Worm (Caenorhabditis elegans) whole organism, young adult: ENCODE data around the gene C44B12.6.
A peak's percentile ranks its signal among the peaks of the same experiment; 100 is the strongest.

Experiments used
- B0019.2 ChIP-seq: fragments of 200-800 bp; sonication (Bioruptor generic); conservative IDR thresholded peaks from 2 replicates; pipeline ENCODE4 v1.3.6; 2022; ENCODE audit warnings: missing genetic modification reagents, missing genetic modification characterization, missing compliant biosample characterization
- B0035.1 ChIP-seq: sonication (generic microtip); optimal IDR thresholded peaks from 2 replicates; lab custom pipeline; 2016; ENCODE audit warnings: missing genetic modification characterization, mild to moderate bottlenecking, missing compliant biosample characterization, missing genotype, missing genetic modification reagents
- C06A6.2 ChIP-seq: fragments of 200-800 bp; sonication (Bioruptor generic); conservative IDR thresholded peaks from 2 replicates; pipeline ENCODE4 v1.3.6; 2022; ENCODE audit warnings: missing genetic modification characterization, missing compliant biosample characterization
- D2030.7 ChIP-seq: fragments of 200-800 bp; sonication (Bioruptor generic); IDR thresholded peaks from 2 replicates; pipeline ENCODE4 v1.3.6; 2022; ENCODE audit warnings: missing genetic modification reagents, missing genetic modification characterization, missing compliant biosample characterization
- F55B11.4 ChIP-seq: sonication (generic microtip); optimal IDR thresholded peaks from 2 replicates; lab custom pipeline; 2016; ENCODE audit warnings: missing compliant biosample characterization, missing genetic modification characterization, borderline replicate concordance; ENCODE audit not compliant: insufficient read depth
- T07F8.4 ChIP-seq: sonication (generic microtip); optimal IDR thresholded peaks from 2 replicates; lab custom pipeline; 2016; ENCODE audit warnings: mild to moderate bottlenecking, missing genetic modification characterization, moderate library complexity, missing compliant biosample characterization
- T26A5.8 ChIP-seq: sonication (generic microtip); optimal IDR thresholded peaks from 2 replicates; lab custom pipeline; 2016; ENCODE audit warnings: missing genetic modification characterization, missing compliant biosample characterization
- akir-1 ChIP-seq: fragments of 200-800 bp; sonication (Bioruptor generic); optimal IDR thresholded peaks from 2 replicates; lab custom pipeline; 2018; ENCODE audit warnings: mild to moderate bottlenecking, missing genetic modification characterization, moderate library complexity, missing compliant biosample characterization
- ama-1 ChIP-seq, 3 experiments: fragments of 150-350 bp in 1 of 3; sonication (generic microtip) in 2 of 3; optimal IDR thresholded peaks; 2 replicates each; lab custom pipeline; 2014 to 2018; ENCODE audit warnings: missing biosample characterization in 2 of 3, missing genetic modification characterization in 2 of 3, missing genetic modification reagents in 2 of 3
- aptf-3 ChIP-seq: fragments of 200-800 bp; sonication (Bioruptor generic); IDR thresholded peaks from 2 replicates; pipeline ENCODE4 v1.3.6; 2022; ENCODE audit warnings: missing genetic modification characterization, missing compliant biosample characterization
- athp-1 ChIP-seq: sonication (generic microtip); optimal IDR thresholded peaks from 2 replicates; lab custom pipeline; 2017; ENCODE audit warnings: mild to moderate bottlenecking, missing genetic modification characterization, missing compliant biosample characterization
- bed-2 ChIP-seq: fragments of 200-800 bp; sonication (Bioruptor generic); IDR thresholded peaks from 2 replicates; pipeline ENCODE4 v1.3.6; 2022; ENCODE audit warnings: missing genetic modification reagents, missing genetic modification characterization, missing compliant biosample characterization
- ceh-27 ChIP-seq: fragments of 200-800 bp; sonication (Bioruptor generic); optimal IDR thresholded peaks from 2 replicates; lab custom pipeline; 2018; ENCODE audit warnings: mild to moderate bottlenecking, missing genetic modification characterization, moderate library complexity, missing compliant biosample characterization
- ceh-58 ChIP-seq: fragments of 200-800 bp; sonication (Bioruptor generic); IDR thresholded peaks from 2 replicates; pipeline ENCODE4 v1.3.6; 2022; ENCODE audit warnings: missing genetic modification characterization, missing compliant biosample characterization
- ceh-79 ChIP-seq: sonication (generic microtip); optimal IDR thresholded peaks from 2 replicates; lab custom pipeline; 2017; ENCODE audit warnings: mild to moderate bottlenecking, missing genetic modification characterization, missing compliant biosample characterization
- egl-44 ChIP-seq: fragments of 200-800 bp; sonication (Bioruptor generic); IDR thresholded peaks from 2 replicates; pipeline ENCODE4 v1.3.6; 2022; ENCODE audit warnings: missing genetic modification reagents, missing genetic modification characterization, missing compliant biosample characterization
- egrh-3 ChIP-seq: fragments of 200-800 bp; sonication (Bioruptor generic); IDR thresholded peaks from 2 replicates; pipeline ENCODE4 v1.3.6; 2022; ENCODE audit warnings: missing genetic modification reagents, missing genetic modification characterization, missing compliant biosample characterization
- ekl-4 ChIP-seq: fragments of 200-800 bp; sonication (Bioruptor generic); IDR thresholded peaks from 2 replicates; pipeline ENCODE4 v1.3.6; 2022; ENCODE audit warnings: missing genetic modification reagents, missing genetic modification characterization, missing compliant biosample characterization
- ets-4 ChIP-seq: fragments of 200-800 bp; sonication (Bioruptor generic); optimal IDR thresholded peaks from 2 replicates; lab custom pipeline; 2018; ENCODE audit warnings: mild to moderate bottlenecking, missing genetic modification characterization, missing compliant biosample characterization
- hmg-20 ChIP-seq: fragments of 200-800 bp; sonication (Bioruptor generic); IDR thresholded peaks from 2 replicates; pipeline ENCODE4 v1.3.6; 2022; ENCODE audit warnings: missing genetic modification reagents, missing genetic modification characterization, missing compliant biosample characterization
- let-526 ChIP-seq: fragments of 200-800 bp; sonication (Bioruptor generic); IDR thresholded peaks from 2 replicates; pipeline ENCODE4 v1.3.6; 2022; ENCODE audit warnings: missing genetic modification reagents, missing genetic modification characterization, missing compliant biosample characterization
- lir-1 ChIP-seq: fragments of 200-800 bp; sonication (Bioruptor generic); conservative IDR thresholded peaks from 2 replicates; pipeline ENCODE4 v1.3.6; 2022; ENCODE audit warnings: missing genetic modification reagents, missing genetic modification characterization, missing compliant biosample characterization
- lsl-1 ChIP-seq: fragments of 200-800 bp; sonication (Bioruptor generic); optimal IDR thresholded peaks from 2 replicates; lab custom pipeline; 2018; ENCODE audit warnings: mild to moderate bottlenecking, missing genetic modification characterization, moderate library complexity, missing compliant biosample characterization
- madf-10 ChIP-seq: sonication (generic microtip); optimal IDR thresholded peaks from 2 replicates; lab custom pipeline; 2016; ENCODE audit warnings: mild to moderate bottlenecking, missing genetic modification characterization, missing compliant biosample characterization
- madf-3 ChIP-seq: fragments of 200-800 bp; sonication (Bioruptor generic); IDR thresholded peaks from 2 replicates; pipeline ENCODE4 v1.3.6; 2022; ENCODE audit warnings: missing genetic modification reagents, missing genetic modification characterization, missing compliant biosample characterization
- madf-6 ChIP-seq: fragments of 200-800 bp; sonication (Bioruptor generic); IDR thresholded peaks from 2 replicates; pipeline ENCODE4 v1.3.6; 2022; ENCODE audit warnings: missing genetic modification reagents, missing genetic modification characterization, missing compliant biosample characterization
- madf-8 ChIP-seq: fragments of 200-800 bp; sonication (Bioruptor generic); conservative IDR thresholded peaks from 2 replicates; pipeline ENCODE4 v1.3.6; 2022; ENCODE audit warnings: missing genetic modification reagents, missing genetic modification characterization, missing compliant biosample characterization
- nfya-1 ChIP-seq: sonication (generic microtip); optimal IDR thresholded peaks from 2 replicates; lab custom pipeline; 2017; ENCODE audit warnings: antibody characterized with exemption, missing compliant biosample characterization, missing genetic modification characterization, borderline replicate concordance; ENCODE audit not compliant: insufficient read depth
- nhr-120 ChIP-seq: fragments of 200-800 bp; sonication (Bioruptor generic); IDR thresholded peaks from 2 replicates; pipeline ENCODE4 v1.3.6; 2022; ENCODE audit warnings: missing genetic modification characterization, missing compliant biosample characterization
- nhr-179 ChIP-seq: sonication (generic microtip); optimal IDR thresholded peaks from 2 replicates; lab custom pipeline; 2016; ENCODE audit warnings: mild to moderate bottlenecking, missing genetic modification characterization, missing compliant biosample characterization
- nhr-27 ChIP-seq: fragments of 200-800 bp; sonication (Bioruptor generic); optimal IDR thresholded peaks from 2 replicates; lab custom pipeline; 2018; ENCODE audit warnings: mild to moderate bottlenecking, missing genetic modification characterization, moderate library complexity, missing compliant biosample characterization
- nhr-80 ChIP-seq: sonication (generic microtip); optimal IDR thresholded peaks from 2 replicates; lab custom pipeline; 2016; ENCODE audit warnings: missing genetic modification characterization, missing compliant biosample characterization
- nhr-90 ChIP-seq: sonication (generic microtip); optimal IDR thresholded peaks from 2 replicates; lab custom pipeline; 2016; ENCODE audit warnings: missing genotype, mild to moderate bottlenecking, missing genetic modification characterization, missing compliant biosample characterization
- pbrm-1 ChIP-seq: fragments of 200-800 bp; sonication (Bioruptor generic); IDR thresholded peaks from 2 replicates; pipeline ENCODE4 v1.3.6; 2022; ENCODE audit warnings: missing genetic modification reagents, missing genetic modification characterization, missing compliant biosample characterization
- rpc-1 ChIP-seq, 2 experiments: fragments of 150-350 bp in 1 of 2; sonication (generic microtip) in 1 of 2; optimal IDR thresholded peaks; 2 replicates each; lab custom pipeline; 2014 to 2018; ENCODE audit warnings: missing biosample characterization in 1 of 2, missing genetic modification characterization in 1 of 2, missing genetic modification reagents in 1 of 2, missing genotype in 1 of 2
- snpc-4 ChIP-seq, 5 experiments: fragments of 150-350 bp in 1 of 5; sonication (generic microtip) in 4 of 5; optimal IDR thresholded peaks; 2 replicates each; lab custom pipeline; 2014 to 2018; ENCODE audit warnings: missing genetic modification characterization in 5 of 5, missing biosample characterization in 3 of 5, antibody characterized with exemption in 2 of 5, mild to moderate bottlenecking in 2 of 5, missing compliant biosample characterization in 2 of 5, missing genotype in 2 of 5, moderate library complexity in 2 of 5, missing genetic modification reagents in 1 of 5
- unc-130 ChIP-seq: sonication (generic microtip); optimal IDR thresholded peaks from 2 replicates; lab custom pipeline; 2016; ENCODE audit warnings: missing genetic modification reagents, missing genetic modification characterization, missing compliant biosample characterization
- xnd-1 ChIP-seq: sonication (generic microtip); optimal IDR thresholded peaks from 2 replicates; lab custom pipeline; 2016; ENCODE audit warnings: missing genotype, missing genetic modification reagents, missing genetic modification characterization, missing compliant biosample characterization
- ztf-25 ChIP-seq: fragments of 200-800 bp; sonication (Bioruptor generic); IDR thresholded peaks from 2 replicates; pipeline ENCODE4 v1.3.6; 2022; ENCODE audit warnings: missing genetic modification reagents, missing genetic modification characterization, missing compliant biosample characterization

C44B12.6 gene

ce11 chrIV:1093870-1094564 is 42.5 kb downstream of the C44B12.6 start, which contains the start of the genes cct-8 and Y55F3AR.2 (continued):
- peak; percentile 83; the same call in 1 of the 2 replicates for TF ChIP-seq aptf-3
- TF ChIP-seq nhr-90 (tag; lab: Kevin White, UChicago): peak; percentile 49
- peak; percentile 99 for TF ChIP-seq ekl-4
- peak; percentile 89 for TF ChIP-seq madf-8 (GFP tag; lab: Robert Waterston, UW)
- TF ChIP-seq pbrm-1 (GFP tag; lab: Robert Waterston, UW): peak; percentile 99
- no peak for TF ChIP-seq ceh-58 (GFP tag; lab: Robert Waterston, UW)
- TF ChIP-seq B0019.2: peak; percentile 93
- TF ChIP-seq let-526 (GFP tag; lab: Robert Waterston, UW): peak; percentile 96
- TF ChIP-seq D2030.7 (GFP tag; lab: Robert Waterston, UW): peak; percentile 97
- TF ChIP-seq ztf-25 (GFP tag; lab: Robert Waterston, UW): peak; percentile 71; the same call in 1 of the 2 replicates
- peak; percentile 96 for TF ChIP-seq hmg-20 (GFP tag; lab: Robert Waterston, UW)
- TF ChIP-seq ceh-79 (tag; lab: Kevin White, UChicago): peak; percentile 80
- peak; percentile 89 for TF ChIP-seq madf-10 (tag; lab: Kevin White, UChicago)
- no peak for TF ChIP-seq F55B11.4 (tag; lab: Kevin White, UChicago)
- peak; percentile 96 for TF ChIP-seq C06A6.2
- peak; percentile 30 for TF ChIP-seq ets-4 (GFP tag; lab: Kevin White, UChicago)
- no peak for TF ChIP-seq nfya-1 (tag; lab: Kevin White, UChicago)
- TF ChIP-seq lsl-1 (GFP tag; lab: Kevin White, UChicago): peak; percentile 100
- TF ChIP-seq egrh-3 (GFP tag; lab: Robert Waterston, UW): peak; percentile 47; the same call in 1 of the 2 replicates
- no peak for TF ChIP-seq akir-1
- TF ChIP-seq bed-2 (GFP tag; lab: Robert Waterston, UW): no peak
- peak; percentile 78 for TF ChIP-seq xnd-1 (tag; lab: Kevin White, UChicago)
- TF ChIP-seq ama-1 (optimal IDR thresholded peaks at IDR 0.05; lab: Kevin White, UChicago): no peak
- TF ChIP-seq ama-1 (GFP tag; optimal IDR thresholded peaks at IDR 0.05; lab: Kevin White, UChicago): peak in 1 of 2 experiments; percentile 44
- peak; percentile 44 for TF ChIP-seq rpc-1 (optimal IDR thresholded peaks at IDR 0.05; lab: Kevin White, UChicago)
- peak; percentile 2 for TF ChIP-seq rpc-1 (tag; optimal IDR thresholded peaks at IDR 0.05; lab: Kevin White, UChicago)
- peak; percentile 4 for TF ChIP-seq T07F8.4 (tag; lab: Kevin White, UChicago)
- TF ChIP-seq nhr-80 (tag; lab: Kevin White, UChicago): peak; percentile 29
- peak; percentile 71 for TF ChIP-seq snpc-4 (GFP tag; optimal IDR thresholded peaks at IDR 0.05; lab: Kevin White, UChicago)
- TF ChIP-seq snpc-4 (tag; optimal IDR thresholded peaks at IDR 0.05; lab: Kevin White, UChicago): peak; percentile 69 to 87 (median 78)
- 0 out of 2 replicates have a peak, but pooled peaks have one; percentile 66 for TF ChIP-seq nhr-120 (GFP tag; lab: Robert Waterston, UW)
- TF ChIP-seq madf-6 (GFP tag; lab: Robert Waterston, UW): peak; percentile 98
- TF ChIP-seq B0035.1 (tag; lab: Kevin White, UChicago): peak; percentile 82
- peak; percentile 96 for TF ChIP-seq ceh-27 (GFP tag; lab: Kevin White, UChicago)
- TF ChIP-seq athp-1: peak; percentile 99
- TF ChIP-seq madf-3 (GFP tag; lab: Robert Waterston, UW): peak; percentile 97
- TF ChIP-seq nhr-27 (tag; lab: Kevin White, UChicago): peak; percentile 37
- peak; percentile 71 for TF ChIP-seq unc-130
- peak; percentile 74; the same call in 1 of the 2 replicates for TF ChIP-seq egl-44 (GFP tag; lab: Robert Waterston, UW)
- peak; percentile 82 for TF ChIP-seq T26A5.8
- TF ChIP-seq nhr-179 (tag; lab: Kevin White, UChicago): no peak
- TF ChIP-seq lir-1: peak; percentile 98
